Fruit fly (Drosophila melanogaster) whole organism, embryonic: ENCODE data around the gene Rim2.
A peak's percentile ranks its signal among the peaks of the same experiment; 100 is the strongest.

Experiments used
- Ada2b ChIP-seq: fragments of 200-800 bp; sonication (Bioruptor generic); IDR thresholded peaks from 2 replicates; pipeline ENCODE4 v1.3.6; 2022; ENCODE audit warnings: missing biosample characterization, missing genetic modification characterization
- Atf6 ChIP-seq: fragments of 200-800 bp; sonication (Bioruptor generic); IDR thresholded peaks from 2 replicates; pipeline ENCODE4 v1.3.6; 2022; ENCODE audit warnings: missing biosample characterization, missing genetic modification characterization
- CG10565 ChIP-seq: fragments of 200-800 bp; sonication (Bioruptor generic); optimal IDR thresholded peaks from 3 replicates; lab custom pipeline; 2016; ENCODE audit warnings: missing biosample characterization, mild to moderate bottlenecking, missing genetic modification characterization
- CG11398 ChIP-seq: fragments of 200-800 bp; sonication (Bioruptor generic); optimal IDR thresholded peaks from 2 replicates; lab custom pipeline; 2016; ENCODE audit warnings: missing biosample characterization, missing genetic modification characterization
- CG11696 ChIP-seq: fragments of 200-800 bp; sonication (Bioruptor generic); IDR thresholded peaks from 2 replicates; pipeline ENCODE4 v1.3.6; 2022; ENCODE audit warnings: missing biosample characterization, missing genetic modification characterization
- CG15269 ChIP-seq: fragments of 200-800 bp; sonication (Bioruptor generic); optimal IDR thresholded peaks from 2 replicates; lab custom pipeline; 2018; ENCODE audit warnings: missing biosample characterization, mild to moderate bottlenecking, missing genetic modification characterization, moderate library complexity
- CG1602 ChIP-seq: fragments of 200-800 bp; sonication (Bioruptor generic); optimal IDR thresholded peaks from 3 replicates; lab custom pipeline; 2016; ENCODE audit warnings: missing biosample characterization, missing genetic modification characterization
- CG17612 ChIP-seq: fragments of 200-800 bp; sonication (Bioruptor generic); IDR thresholded peaks from 2 replicates; pipeline ENCODE4 v1.3.6; 2022; ENCODE audit warnings: missing biosample characterization, missing genetic modification characterization
- CG18262 ChIP-seq: fragments of 200-800 bp; optimal IDR thresholded peaks from 3 replicates; lab custom pipeline; 2019; ENCODE audit warnings: missing biosample characterization, mild to moderate bottlenecking, missing genetic modification characterization, moderate library complexity
- CG2875 ChIP-seq: fragments of 200-800 bp; sonication (Bioruptor generic); optimal IDR thresholded peaks from 2 replicates; lab custom pipeline; 2017; ENCODE audit warnings: missing biosample characterization, mild to moderate bottlenecking, missing genetic modification characterization, missing genetic modification reagents
- CG3407 ChIP-seq: fragments of 200-800 bp; sonication (Bioruptor generic); optimal IDR thresholded peaks from 2 replicates; lab custom pipeline; 2018; ENCODE audit warnings: missing biosample characterization, mild to moderate bottlenecking, missing genetic modification characterization
- CG34224 ChIP-seq: fragments of 200-800 bp; sonication (Bioruptor generic); IDR thresholded peaks from 3 replicates; pipeline ENCODE4 v1.3.6; 2022; ENCODE audit warnings: missing biosample characterization, missing genetic modification characterization; ENCODE audit not compliant: partially characterized antibody
- CG34422 ChIP-seq: fragments of 200-800 bp; sonication (Bioruptor generic); IDR thresholded peaks from 3 replicates; pipeline ENCODE4 v1.3.6; 2022; ENCODE audit warnings: missing biosample characterization, missing genetic modification characterization
- CG4360 ChIP-seq: fragments of 200-800 bp; sonication (Bioruptor generic); IDR thresholded peaks from 2 replicates; pipeline ENCODE4 v1.3.6; 2022; ENCODE audit warnings: missing biosample characterization, missing genetic modification characterization
- CG4404 ChIP-seq: fragments of 200-800 bp; sonication (Bioruptor generic); IDR thresholded peaks from 2 replicates; pipeline ENCODE4 v1.3.6; 2022; ENCODE audit warnings: missing biosample characterization, missing genetic modification characterization
- CG9727 ChIP-seq: fragments of 200-800 bp; sonication (Bioruptor generic); optimal IDR thresholded peaks from 3 replicates; lab custom pipeline; 2017; ENCODE audit warnings: missing biosample characterization, mild to moderate bottlenecking, missing genetic modification characterization
- Dbx ChIP-seq: fragments of 200-800 bp; sonication (Bioruptor generic); IDR thresholded peaks from 3 replicates; pipeline ENCODE4 v1.3.6; 2022; ENCODE audit warnings: missing biosample characterization, missing genetic modification characterization
- Dek ChIP-seq: fragments of 200-800 bp; sonication (Bioruptor generic); optimal IDR thresholded peaks from 3 replicates; lab custom pipeline; 2019; ENCODE audit warnings: missing biosample characterization, mild to moderate bottlenecking, missing genetic modification characterization, moderate library complexity
- Drgx ChIP-seq: fragments of 200-800 bp; sonication (Bioruptor generic); IDR thresholded peaks from 2 replicates; pipeline ENCODE4 v1.3.6; 2022; ENCODE audit warnings: missing biosample characterization, missing genetic modification characterization
- Fer2 ChIP-seq: fragments of 200-800 bp; sonication (Bioruptor generic); optimal IDR thresholded peaks from 2 replicates; lab custom pipeline; 2018; ENCODE audit warnings: missing biosample characterization, mild to moderate bottlenecking, missing genetic modification characterization, moderate library complexity
- Gsc ChIP-seq: fragments of 200-800 bp; sonication (Bioruptor generic); IDR thresholded peaks from 2 replicates; pipeline ENCODE4 v1.3.6; 2022; ENCODE audit warnings: missing biosample characterization, missing genetic modification characterization
- Gug ChIP-seq: fragments of 200-800 bp; sonication (Bioruptor generic); IDR thresholded peaks from 4 replicates; pipeline ENCODE4 v1.3.6; 2022; ENCODE audit warnings: missing biosample characterization, missing genetic modification characterization
- Mad ChIP-seq: fragments of 200-800 bp; sonication (Bioruptor generic); optimal IDR thresholded peaks from 2 replicates; lab custom pipeline; 2016; ENCODE audit warnings: missing biosample characterization, missing genetic modification characterization
- Max ChIP-seq: fragments of 200-800 bp; sonication (Bioruptor generic); optimal IDR thresholded peaks from 2 replicates; lab custom pipeline; 2016; ENCODE audit warnings: missing biosample characterization, mild to moderate bottlenecking, missing genetic modification characterization
- Meics ChIP-seq: fragments of 200-800 bp; sonication (Bioruptor generic); optimal IDR thresholded peaks from 2 replicates; lab custom pipeline; 2017; ENCODE audit warnings: missing biosample characterization, mild to moderate bottlenecking, missing genetic modification characterization
- NC2β ChIP-seq: fragments of 200-800 bp; sonication (Bioruptor generic); optimal IDR thresholded peaks from 2 replicates; lab custom pipeline; 2016; ENCODE audit warnings: missing biosample characterization, missing genetic modification characterization
- Neu2 ChIP-seq: fragments of 200-800 bp; sonication (Bioruptor generic); optimal IDR thresholded peaks from 3 replicates; lab custom pipeline; 2016; ENCODE audit warnings: missing biosample characterization, missing genetic modification characterization, borderline replicate concordance
- Spps ChIP-seq: fragments of 200-800 bp; sonication (Bioruptor generic); optimal IDR thresholded peaks from 2 replicates; lab custom pipeline; 2018; ENCODE audit warnings: missing biosample characterization, mild to moderate bottlenecking, missing genetic modification characterization
- TFAM ChIP-seq: fragments of 200-800 bp; sonication (Bioruptor generic); optimal IDR thresholded peaks from 2 replicates; lab custom pipeline; 2017; ENCODE audit warnings: missing biosample characterization, missing genetic modification characterization, inconsistent platforms
- Vsx1 ChIP-seq: fragments of 200-800 bp; sonication (Bioruptor generic); optimal IDR thresholded peaks from 2 replicates; lab custom pipeline; 2017; ENCODE audit warnings: missing biosample characterization, mild to moderate bottlenecking, missing genetic modification characterization, missing genetic modification reagents
- ato ChIP-seq: fragments of 200-800 bp; sonication (Bioruptor generic); IDR thresholded peaks from 2 replicates; pipeline ENCODE4 v1.3.6; 2022; ENCODE audit warnings: missing biosample characterization, missing genetic modification characterization; ENCODE audit not compliant: partially characterized antibody
- az2 ChIP-seq: fragments of 200-800 bp; sonication (Bioruptor generic); optimal IDR thresholded peaks from 3 replicates; lab custom pipeline; 2016; ENCODE audit warnings: missing biosample characterization, missing genetic modification characterization
- dpn ChIP-seq, 2 experiments: fragments of 200-800 bp; sonication (Bioruptor generic); optimal IDR thresholded peaks; 3 replicates each; lab custom pipeline; 2016; ENCODE audit warnings: missing biosample characterization in 2 of 2, missing genetic modification characterization in 2 of 2
- ems ChIP-seq: fragments of 200-800 bp; sonication (Bioruptor generic); optimal IDR thresholded peaks from 3 replicates; lab custom pipeline; 2016; ENCODE audit warnings: missing biosample characterization, missing genetic modification characterization
- esg ChIP-seq: fragments of 200-800 bp; sonication (Bioruptor generic); conservative IDR thresholded peaks from 2 replicates; pipeline ENCODE4 v1.3.6; 2022; ENCODE audit warnings: missing biosample characterization, missing genetic modification characterization
- gem ChIP-seq: fragments of 200-800 bp; sonication (Bioruptor generic); optimal IDR thresholded peaks from 2 replicates; lab custom pipeline; 2019; ENCODE audit warnings: missing biosample characterization, mild to moderate bottlenecking, missing genetic modification characterization, moderate library complexity
- grau ChIP-seq: fragments of 200-800 bp; optimal IDR thresholded peaks from 3 replicates; lab custom pipeline; 2019; ENCODE audit warnings: missing biosample characterization, mild to moderate bottlenecking, missing genetic modification characterization, moderate library complexity
- her ChIP-seq: fragments of 200-800 bp; sonication (Bioruptor generic); optimal IDR thresholded peaks from 2 replicates; lab custom pipeline; 2016; ENCODE audit warnings: missing biosample characterization, missing genetic modification characterization
- jigr1 ChIP-seq: fragments of 200-800 bp; sonication (Bioruptor generic); IDR thresholded peaks from 3 replicates; pipeline ENCODE4 v1.3.6; 2022; ENCODE audit warnings: missing biosample characterization, missing genetic modification characterization
- jing ChIP-seq: fragments of 200-800 bp; sonication (Bioruptor generic); optimal IDR thresholded peaks from 2 replicates; lab custom pipeline; 2018; ENCODE audit warnings: missing biosample characterization, mild to moderate bottlenecking, missing genetic modification characterization
- jumu ChIP-seq: fragments of 200-800 bp; sonication (Bioruptor generic); optimal IDR thresholded peaks from 3 replicates; lab custom pipeline; 2016; ENCODE audit warnings: missing biosample characterization, missing genetic modification characterization
- lola ChIP-seq, 3 experiments: fragments of >200 bp in 2 of 3; fragments of 200-800 bp in 1 of 3; sonication (Bioruptor generic) in 1 of 3; optimal IDR thresholded peaks; 2 replicates each; lab custom pipeline; 2017 to 2019; ENCODE audit warnings: missing biosample characterization in 3 of 3, missing genetic modification characterization in 3 of 3, mild to moderate bottlenecking in 1 of 3, moderate library complexity in 1 of 3
- nerfin-2 ChIP-seq: fragments of 200-800 bp; sonication (Bioruptor generic); IDR thresholded peaks from 2 replicates; pipeline ENCODE4 v1.3.6; 2022; ENCODE audit warnings: missing biosample characterization, missing genetic modification characterization; ENCODE audit not compliant: partially characterized antibody
- psq ChIP-seq: fragments of 200-800 bp; sonication (Bioruptor generic); optimal IDR thresholded peaks from 2 replicates; lab custom pipeline; 2017; ENCODE audit warnings: missing biosample characterization, missing genetic modification characterization
- pum ChIP-seq: fragments of 200-800 bp; sonication (Bioruptor generic); optimal IDR thresholded peaks from 2 replicates; lab custom pipeline; 2016; ENCODE audit warnings: missing biosample characterization, missing genetic modification characterization
- repo ChIP-seq: fragments of 200-800 bp; sonication (Bioruptor generic); optimal IDR thresholded peaks from 2 replicates; lab custom pipeline; 2016; ENCODE audit warnings: missing biosample characterization, missing genetic modification characterization
- row ChIP-seq: fragments of 200-800 bp; sonication (Bioruptor generic); IDR thresholded peaks from 3 replicates; pipeline ENCODE4 v1.3.6; 2022; ENCODE audit warnings: missing biosample characterization, missing genetic modification characterization
- sd ChIP-seq: fragments of 200-800 bp; sonication (Bioruptor generic); optimal IDR thresholded peaks from 3 replicates; lab custom pipeline; 2018; ENCODE audit warnings: missing biosample characterization, mild to moderate bottlenecking, missing genetic modification characterization, moderate library complexity
- sug ChIP-seq: fragments of 200-800 bp; optimal IDR thresholded peaks from 2 replicates; lab custom pipeline; 2019; ENCODE audit warnings: missing biosample characterization, mild to moderate bottlenecking, missing genetic modification characterization, moderate library complexity
- trem ChIP-seq: fragments of 200-800 bp; optimal IDR thresholded peaks from 3 replicates; lab custom pipeline; 2019; ENCODE audit warnings: missing biosample characterization, mild to moderate bottlenecking, missing genetic modification characterization, moderate library complexity

The Rim2 gene

DNA sequence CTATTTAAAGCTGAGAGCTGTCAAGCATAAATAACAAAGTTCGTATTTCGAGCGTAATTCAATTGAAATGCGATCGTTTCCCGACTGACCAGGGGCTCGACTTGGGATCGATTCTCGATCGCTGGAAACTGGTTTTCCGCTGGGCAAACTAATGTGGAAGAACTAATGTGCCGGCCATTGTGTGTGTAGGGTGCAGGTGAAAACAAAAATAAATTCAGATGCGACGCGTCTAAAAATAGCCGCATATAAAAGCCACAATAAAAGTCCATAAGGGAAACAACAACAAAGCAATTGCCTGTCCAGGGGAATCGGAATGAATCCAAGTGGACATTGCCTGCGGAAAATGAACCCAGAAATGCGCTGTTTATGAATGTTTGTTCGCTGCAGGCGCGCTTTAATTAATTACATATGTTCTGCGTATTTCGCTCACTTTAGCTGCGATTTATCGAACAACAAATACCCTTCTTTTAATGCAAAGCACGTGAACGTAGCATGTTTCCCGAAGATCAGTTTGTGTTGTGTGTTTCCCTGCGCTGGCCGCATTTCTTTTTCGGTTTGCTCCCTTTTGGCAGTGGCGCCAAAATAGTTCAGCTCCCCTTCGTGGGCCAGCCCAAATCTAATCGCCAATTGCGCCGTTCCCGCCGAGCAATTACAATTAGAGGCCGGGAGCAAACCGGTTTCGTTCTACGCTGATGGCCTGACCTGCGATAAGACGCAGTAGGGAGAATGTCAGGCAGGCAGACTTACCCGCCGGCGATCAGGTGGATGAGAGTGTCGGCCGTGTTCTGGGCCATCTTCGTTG lies 852 bp downstream of the Rim2 start (continued):
- TF ChIP-seq nerfin-2 (GFP tag; lab: Robert Waterston, UW) (no peak), esg (GFP tag; lab: Robert Waterston, UW) (no peak), CG1602 (GFP tag; lab: Kevin White, UChicago) (no peak), Drgx (GFP tag; lab: Robert Waterston, UW) (no peak), CG34422 (GFP tag; lab: Robert Waterston, UW) (no peak), Mad (GFP tag; lab: Kevin White, UChicago) (no peak), CG17612 (no peak), CG11696 (no peak), CG4404 (no peak), her (GFP tag; lab: Kevin White, UChicago) (no peak), CG10565 (no peak), grau (peak; percentile 27), jumu (GFP tag; lab: Kevin White, UChicago) (no peak), sd (tag; lab: Kevin White, UChicago) (peak; percentile 50), repo (no peak), row (GFP tag; lab: Robert Waterston, UW) (peak; percentile 43; the same call in 1 of the 3 replicates), CG9727 (GFP tag; lab: Kevin White, UChicago) (no peak), Vsx1 (GFP tag; lab: Kevin White, UChicago) (no peak), ems (GFP tag; lab: Kevin White, UChicago) (no peak), CG3407 (GFP tag; lab: Kevin White, UChicago) (peak; percentile 21), NC2β (GFP tag; lab: Kevin White, UChicago) (no peak), CG2875 (peak; percentile 10), lola (GFP tag; optimal IDR thresholded peaks at IDR 0.05; lab: Kevin White, UChicago) (peak in 1 of 3 experiments; percentile 22), Fer2 (tag; lab: Kevin White, UChicago) (no peak), Max (GFP tag; lab: Kevin White, UChicago) (no peak), Neu2 (GFP tag; lab: Kevin White, UChicago) (no peak), Gsc (GFP tag; lab: Robert Waterston, UW) (no peak), Spps (tag; lab: Kevin White, UChicago) (no peak), gem (tag; lab: Kevin White, UChicago) (peak; percentile 49), CG18262 (tag; lab: Kevin White, UChicago) (peak; percentile 24), Dbx (GFP tag; lab: Robert Waterston, UW) (0 out of 3 replicates have a peak, but pooled peaks have one; percentile 8), Ada2b (GFP tag; lab: Robert Waterston, UW) (no peak), CG4360 (GFP tag; lab: Robert Waterston, UW) (peak; percentile 66), Dek (tag; lab: Kevin White, UChicago) (no peak), Gug (GFP tag; lab: Robert Waterston, UW) (no peak), CG11398 (GFP tag; lab: Kevin White, UChicago) (no peak), ato (GFP tag; lab: Robert Waterston, UW) (no peak), sug (tag; lab: Kevin White, UChicago) (peak; percentile 78), jigr1 (GFP tag; lab: Robert Waterston, UW) (no peak), CG34224 (no peak), CG15269 (tag; lab: Kevin White, UChicago) (peak; percentile 50), dpn (GFP tag; optimal IDR thresholded peaks at IDR 0.05; lab: Kevin White, UChicago) (peak; percentile 5 to 17), trem (tag; lab: Kevin White, UChicago) (no peak), psq (GFP tag; lab: Kevin White, UChicago) (no peak), jing (no peak), az2 (GFP tag; lab: Kevin White, UChicago) (no peak), TFAM (no peak), pum (GFP tag; lab: Kevin White, UChicago) (no peak), Meics (GFP tag; lab: Kevin White, UChicago) (no peak), Atf6 (GFP tag; lab: Robert Waterston, UW) (no peak)
